Fruit fly (Drosophila melanogaster): Measurements from ENCODE around the gene RpL36A.

- TF ChIP-seq psq (optimal IDR thresholded peaks at IDR 0.05): no peak
- TF ChIP-seq ttk (optimal IDR thresholded peaks at IDR 0.05): no peak
- no peak for TF ChIP-seq h (optimal IDR thresholded peaks at IDR 0.05)
- no peak for TF ChIP-seq Sin3A (optimal IDR thresholded peaks at IDR 0.05)
Measured at dm6 chr2L:8042645-8043281, at the start of gene RpL36A.
